Worm (Caenorhabditis elegans) whole organism, L1 larva: ENCODE measurements around the gene C47E8.11.

Experiments
- aly-2 ChIP-seq: fragments of 150-350 bp; optimal IDR thresholded peaks from 2 replicates; lab custom pipeline; 2014; ENCODE audit warnings: missing biosample characterization, missing genetic modification characterization
- egl-27 ChIP-seq, 2 experiments: fragments of 150-350 bp in 1 of 2; sonication (generic microtip); optimal IDR thresholded peaks; 3 replicates each; lab custom pipeline; 2017 to 2018; ENCODE audit warnings: missing biosample characterization in 2 of 2, missing genetic modification characterization in 2 of 2, missing genetic modification reagents in 2 of 2
- elt-2 ChIP-seq: sonication (generic microtip); optimal IDR thresholded peaks from 2 replicates; lab custom pipeline; 2016; ENCODE audit warnings: missing genetic modification characterization, mild to moderate bottlenecking, inconsistent platforms, missing compliant biosample characterization, missing genetic modification reagents
- elt-3 ChIP-seq, 6 experiments: fragments of 150-350 bp in 1 of 6; sonication (generic microtip); optimal IDR thresholded peaks; 2 replicates each; lab custom pipeline; 2017 to 2018; ENCODE audit warnings: missing biosample characterization in 6 of 6, missing genetic modification characterization in 6 of 6, inconsistent platforms in 1 of 6
- jun-1 ChIP-seq: fragments of 150-350 bp; optimal IDR thresholded peaks from 2 replicates; lab custom pipeline; 2014; ENCODE audit warnings: missing biosample characterization, missing genetic modification reagents, missing genetic modification characterization
- lin-14 ChIP-seq: fragments of 200-800 bp; sonication (Bioruptor generic); optimal IDR thresholded peaks from 2 replicates; lab custom pipeline; 2018; ENCODE audit warnings: mild to moderate bottlenecking, missing genetic modification characterization, moderate library complexity, missing compliant biosample characterization
- nhr-12 ChIP-seq: sonication (generic microtip); optimal IDR thresholded peaks from 2 replicates; lab custom pipeline; 2017; ENCODE audit warnings: missing biosample characterization, missing genetic modification characterization
- nhr-28 ChIP-seq: fragments of 150-350 bp; optimal IDR thresholded peaks from 2 replicates; lab custom pipeline; 2014; ENCODE audit warnings: missing biosample characterization, missing genetic modification characterization
- nhr-76 ChIP-seq: sonication (generic microtip); optimal IDR thresholded peaks from 2 replicates; lab custom pipeline; 2017; ENCODE audit warnings: missing biosample characterization, missing genetic modification characterization
- rnt-1 ChIP-seq: sonication (generic microtip); optimal IDR thresholded peaks from 2 replicates; lab custom pipeline; 2016; ENCODE audit warnings: mild to moderate bottlenecking, missing genetic modification characterization, moderate library complexity, missing compliant biosample characterization
- skn-1 ChIP-seq: fragments of 150-350 bp; optimal IDR thresholded peaks from 2 replicates; lab custom pipeline; 2014; ENCODE audit warnings: missing biosample characterization, missing genetic modification characterization
- ztf-11 ChIP-seq, 2 experiments: sonication (generic microtip); optimal IDR thresholded peaks; 2 replicates each; lab custom pipeline; 2016 to 2017; ENCODE audit warnings: missing genetic modification characterization in 2 of 2, missing biosample characterization in 1 of 2, missing compliant biosample characterization in 1 of 2

- no peak for TF ChIP-seq nhr-12 (tag; lab: Kevin White, UChicago)
- no peak for TF ChIP-seq aly-2 (tag; lab: Kevin White, UChicago)
- TF ChIP-seq jun-1 (tag; lab: Kevin White, UChicago) = no peak
- no peak for TF ChIP-seq egl-27 (tag; optimal IDR thresholded peaks at IDR 0.05; lab: Kevin White, UChicago)
- no peak for TF ChIP-seq skn-1
- TF ChIP-seq rnt-1 (tag; lab: Kevin White, UChicago) = no peak
- no peak for TF ChIP-seq elt-3 (tag; optimal IDR thresholded peaks at IDR 0.05; lab: Kevin White, UChicago)
- TF ChIP-seq lin-14 = no peak
- no peak for TF ChIP-seq nhr-76 (tag; lab: Kevin White, UChicago)
- TF ChIP-seq ztf-11 (tag; optimal IDR thresholded peaks at IDR 0.05; lab: Kevin White, UChicago) = no peak
- TF ChIP-seq elt-2 (tag; lab: Kevin White, UChicago) = no peak
- no peak for TF ChIP-seq nhr-28
These were observed 25.4 kb upstream of the C47E8.11 start, which contains the start of gene C47E8.9 for ce11 chrV:14663006-14663405.
